Fruit fly (Drosophila melanogaster) whole organism, prepupa: ENCODE data around the gene CG31872.

Experiments
- CG11294 ChIP-seq: fragments of 200-800 bp; sonication (Bioruptor generic); IDR thresholded peaks from 2 replicates; pipeline ENCODE4 v1.3.6; 2022; ENCODE audit warnings: missing biosample characterization, missing genetic modification characterization
- CG15336 ChIP-seq: fragments of 200-800 bp; sonication (Bioruptor generic); IDR thresholded peaks from 2 replicates; pipeline ENCODE4 v1.3.6; 2022; ENCODE audit warnings: missing biosample characterization, missing genetic modification characterization
- CG16779 ChIP-seq: fragments of 200-800 bp; sonication (Bioruptor generic); optimal IDR thresholded peaks from 3 replicates; lab custom pipeline; 2017; ENCODE audit warnings: missing biosample characterization, mild to moderate bottlenecking, missing genetic modification characterization
- CG31627 ChIP-seq: fragments of 200-800 bp; sonication (Bioruptor generic); optimal IDR thresholded peaks from 3 replicates; lab custom pipeline; 2016; ENCODE audit warnings: missing biosample characterization, missing genetic modification characterization
- CG34406 ChIP-seq: fragments of 200-800 bp; sonication (Bioruptor generic); optimal IDR thresholded peaks from 3 replicates; lab custom pipeline; 2016; ENCODE audit warnings: missing biosample characterization, missing genetic modification characterization
- CG3919 ChIP-seq: fragments of 200-800 bp; sonication (Bioruptor generic); optimal IDR thresholded peaks from 3 replicates; lab custom pipeline; 2016; ENCODE audit warnings: missing biosample characterization, missing genetic modification characterization
- CG6276 ChIP-seq: fragments of 200-800 bp; sonication (Bioruptor generic); optimal IDR thresholded peaks from 2 replicates; lab custom pipeline; 2017; ENCODE audit warnings: missing biosample characterization, mild to moderate bottlenecking, missing genetic modification characterization
- CG6792 ChIP-seq: fragments of 200-800 bp; sonication (Bioruptor generic); optimal IDR thresholded peaks from 3 replicates; lab custom pipeline; 2016; ENCODE audit warnings: missing biosample characterization, missing genetic modification characterization
- CG6808 ChIP-seq: fragments of 200-800 bp; sonication (Bioruptor generic); optimal IDR thresholded peaks from 3 replicates; lab custom pipeline; 2017; ENCODE audit warnings: missing biosample characterization, missing genetic modification characterization, mild to moderate bottlenecking, moderate library complexity, missing genetic modification reagents
- CG6854 ChIP-seq: fragments of 200-800 bp; sonication (Bioruptor generic); optimal IDR thresholded peaks from 2 replicates; lab custom pipeline; 2017; ENCODE audit warnings: missing biosample characterization, mild to moderate bottlenecking, missing genetic modification characterization
- CG8119 ChIP-seq: fragments of 200-800 bp; sonication (Bioruptor generic); IDR thresholded peaks from 3 replicates; pipeline ENCODE4 v1.3.6; 2022; ENCODE audit warnings: missing biosample characterization, missing genetic modification characterization
- CG8319 ChIP-seq: fragments of 200-800 bp; sonication (Bioruptor generic); optimal IDR thresholded peaks from 3 replicates; lab custom pipeline; 2016; ENCODE audit warnings: missing biosample characterization, missing genetic modification characterization
- CG8632 ChIP-seq: fragments of 200-800 bp; sonication (Bioruptor generic); optimal IDR thresholded peaks from 3 replicates; lab custom pipeline; 2016; ENCODE audit warnings: missing biosample characterization, missing genetic modification characterization
- Eip75B ChIP-seq: fragments of 200-800 bp; sonication (Bioruptor generic); optimal IDR thresholded peaks from 3 replicates; lab custom pipeline; 2016; ENCODE audit warnings: missing biosample characterization, missing genetic modification characterization
- Eip78C ChIP-seq: fragments of 200-800 bp; sonication (Bioruptor generic); peaks from one replicate; lab custom pipeline; 2016; ENCODE audit warnings: missing biosample characterization, missing genetic modification characterization
- Eip93F ChIP-seq: fragments of 200-800 bp; sonication (Bioruptor generic); optimal IDR thresholded peaks from 2 replicates; lab custom pipeline; 2016; ENCODE audit warnings: missing biosample characterization, mild to moderate bottlenecking, missing genetic modification characterization
- Ets21C ChIP-seq: fragments of 200-800 bp; sonication (Bioruptor generic); optimal IDR thresholded peaks from 3 replicates; lab custom pipeline; 2016; ENCODE audit warnings: missing biosample characterization, missing genetic modification characterization
- Ets96B ChIP-seq: fragments of 200-800 bp; optimal IDR thresholded peaks from 2 replicates; lab custom pipeline; 2019; ENCODE audit warnings: missing biosample characterization, mild to moderate bottlenecking, missing genetic modification characterization, moderate library complexity
- Gug ChIP-seq: fragments of 200-800 bp; sonication (Bioruptor generic); IDR thresholded peaks from 2 replicates; pipeline ENCODE4 v1.3.6; 2022; ENCODE audit warnings: missing biosample characterization, missing genetic modification characterization
- Hr38 ChIP-seq: sonication (Bioruptor generic); optimal IDR thresholded peaks from 2 replicates; lab custom pipeline; 2016; ENCODE audit warnings: missing biosample characterization, missing genetic modification characterization
- Hr39 ChIP-seq: fragments of 200-800 bp; sonication (Bioruptor generic); optimal IDR thresholded peaks from 2 replicates; lab custom pipeline; 2016; ENCODE audit warnings: missing biosample characterization, missing genetic modification characterization
- Lpt ChIP-seq: fragments of 200-800 bp; sonication (Bioruptor generic); optimal IDR thresholded peaks from 3 replicates; lab custom pipeline; 2016; ENCODE audit warnings: missing biosample characterization, missing genetic modification characterization
- OdsH ChIP-seq: fragments of 200-800 bp; sonication (Bioruptor generic); optimal IDR thresholded peaks from 3 replicates; lab custom pipeline; 2016; ENCODE audit warnings: missing biosample characterization, missing genetic modification characterization
- Sox15 ChIP-seq: fragments of 200-800 bp; sonication (Bioruptor generic); optimal IDR thresholded peaks from 3 replicates; lab custom pipeline; 2016; ENCODE audit warnings: missing biosample characterization, missing genetic modification characterization
- acj6 ChIP-seq: fragments of 200-800 bp; sonication (Bioruptor generic); optimal IDR thresholded peaks from 3 replicates; lab custom pipeline; 2016; ENCODE audit warnings: missing biosample characterization, missing genetic modification characterization
- cyc ChIP-seq: fragments of 200-800 bp; sonication (Bioruptor generic); optimal IDR thresholded peaks from 3 replicates; lab custom pipeline; 2016; ENCODE audit warnings: missing biosample characterization, missing genetic modification characterization
- dac ChIP-seq: fragments of 200-800 bp; sonication (Bioruptor generic); optimal IDR thresholded peaks from 2 replicates; lab custom pipeline; 2017; ENCODE audit warnings: missing biosample characterization, mild to moderate bottlenecking, missing genetic modification characterization
- dsx ChIP-seq: fragments of 200-800 bp; optimal IDR thresholded peaks from 3 replicates; lab custom pipeline; 2019; ENCODE audit warnings: missing biosample characterization, mild to moderate bottlenecking, missing genetic modification characterization, moderate library complexity; ENCODE audit not compliant: poor library complexity, severe bottlenecking
- eg ChIP-seq: fragments of 200-800 bp; sonication (Bioruptor generic); IDR thresholded peaks from 3 replicates; pipeline ENCODE4 v1.3.6; 2022; ENCODE audit warnings: missing biosample characterization, missing genetic modification characterization
- fd59A ChIP-seq: fragments of 200-800 bp; sonication (Bioruptor generic); optimal IDR thresholded peaks from 2 replicates; lab custom pipeline; 2017; ENCODE audit warnings: missing biosample characterization, mild to moderate bottlenecking, missing genetic modification characterization, missing genetic modification reagents
- fd85E ChIP-seq: fragments of 200-800 bp; sonication (Bioruptor generic); optimal IDR thresholded peaks from 3 replicates; lab custom pipeline; 2016; ENCODE audit warnings: missing biosample characterization, missing genetic modification characterization
- lz ChIP-seq: fragments of 200-800 bp; sonication (Bioruptor generic); optimal IDR thresholded peaks from 3 replicates; lab custom pipeline; 2016; ENCODE audit warnings: missing biosample characterization, missing genetic modification characterization
- pdm3 ChIP-seq: fragments of 200-800 bp; sonication (Bioruptor generic); optimal IDR thresholded peaks from 3 replicates; lab custom pipeline; 2016; ENCODE audit warnings: missing biosample characterization, missing genetic modification characterization
- salr ChIP-seq, 2 experiments: fragments of 200-800 bp; sonication (Bioruptor generic); optimal IDR thresholded peaks; 3 replicates each; lab custom pipeline; 2016 to 2018; ENCODE audit warnings: missing biosample characterization in 2 of 2, missing genetic modification characterization in 2 of 2, mild to moderate bottlenecking in 1 of 2
- spab ChIP-seq: fragments of 200-800 bp; sonication (Bioruptor generic); optimal IDR thresholded peaks from 2 replicates; lab custom pipeline; 2017; ENCODE audit warnings: missing biosample characterization, mild to moderate bottlenecking, missing genetic modification characterization, missing genetic modification reagents
- svp ChIP-seq: fragments of 200-800 bp; sonication (Bioruptor generic); peaks from one replicate; lab custom pipeline; 2016; ENCODE audit warnings: missing biosample characterization, missing genetic modification characterization
- topi ChIP-seq: fragments of 200-800 bp; sonication (Bioruptor generic); optimal IDR thresholded peaks from 3 replicates; lab custom pipeline; 2016; ENCODE audit warnings: missing biosample characterization, missing genetic modification characterization

Gene CG31872

DNA sequence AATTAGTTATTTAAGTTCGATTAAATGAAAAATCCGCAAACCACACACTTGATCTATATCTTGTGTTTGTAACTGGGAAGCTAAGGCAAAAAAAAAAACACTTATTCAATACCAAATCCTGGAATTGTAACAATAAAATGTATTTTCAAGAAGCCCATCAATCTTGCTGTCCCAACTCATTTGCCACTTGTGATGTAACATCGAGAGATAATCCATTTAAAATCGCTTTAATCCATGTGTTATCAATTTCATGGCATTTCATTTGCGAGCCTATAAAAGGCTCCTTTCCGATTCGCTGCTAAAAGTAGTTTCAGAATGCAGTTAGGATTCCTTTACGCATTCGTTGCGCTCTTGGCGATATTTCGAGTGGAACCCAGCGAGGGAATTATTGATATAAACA lies at the start of gene CG31872:
Gene CG31872 (plus strand): TSS at position 301 of the 400 bp plus-strand sequence.
- TF ChIP-seq dac (GFP tag; lab: Kevin White, UChicago) (no peak), cyc (GFP tag; lab: Kevin White, UChicago) (no peak), Gug (GFP tag; lab: Robert Waterston, UW) (no peak), fd85E (no peak), Eip78C (GFP tag; lab: Kevin White, UChicago) (no peak), acj6 (GFP tag; lab: Kevin White, UChicago) (no peak), Eip93F (GFP tag; lab: Kevin White, UChicago) (no peak), CG16779 (tag; lab: Kevin White, UChicago) (no peak), CG3919 (no peak), pdm3 (GFP tag; lab: Kevin White, UChicago) (no peak), CG6276 (GFP tag; lab: Kevin White, UChicago) (no peak), svp (GFP tag; lab: Kevin White, UChicago) (no peak), spab (GFP tag; lab: Kevin White, UChicago) (no peak), fd59A (GFP tag; lab: Kevin White, UChicago) (no peak), CG8632 (GFP tag; lab: Kevin White, UChicago) (no peak)

- TF ChIP-seq Hr39 (no peak), CG6792 (no peak), dac (GFP tag; lab: Kevin White, UChicago) (no peak), CG8119 (GFP tag; lab: Robert Waterston, UW) (no peak), salr (GFP tag; optimal IDR thresholded peaks at IDR 0.05; lab: Kevin White, UChicago) (no peak), CG34406 (no peak), CG8319 (GFP tag; lab: Kevin White, UChicago) (no peak), CG6854 (GFP tag; lab: Kevin White, UChicago) (no peak)
Observed at dm6 chr2L:10603604-10604003, 36.1 kb upstream of the CG31872 start.

DNA sequence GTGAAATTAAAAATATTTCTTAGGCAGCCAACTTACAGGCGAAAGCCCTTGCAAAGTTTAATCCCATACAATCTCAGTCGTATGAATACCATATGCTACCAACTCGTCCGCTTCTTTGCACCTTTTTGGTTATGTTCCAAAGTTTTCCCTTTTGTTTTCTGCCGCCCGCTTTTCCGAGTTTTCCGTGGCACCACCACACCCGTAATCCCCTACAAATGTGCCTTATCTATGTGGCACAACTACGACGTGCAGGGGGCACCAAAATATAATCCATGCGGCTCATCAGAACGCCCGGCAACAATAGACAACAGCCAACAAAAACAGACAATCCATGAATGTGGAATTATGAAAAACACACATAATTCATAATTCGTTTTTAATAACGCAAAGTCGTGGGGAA lies 32.0 kb upstream of the CG31872 start:
- no peak for TF ChIP-seq CG15336 (GFP tag; lab: Robert Waterston, UW)
- TF ChIP-seq CG6276 (GFP tag; lab: Kevin White, UChicago) = no peak
- TF ChIP-seq CG31627 (GFP tag; lab: Kevin White, UChicago) = no peak
- no peak for TF ChIP-seq Ets96B (tag; lab: Kevin White, UChicago)
- TF ChIP-seq CG6792 = no peak
- no peak for TF ChIP-seq dsx
- TF ChIP-seq lz (GFP tag; lab: Kevin White, UChicago) = no peak
- TF ChIP-seq CG3919 = no peak
- no peak for TF ChIP-seq acj6 (GFP tag; lab: Kevin White, UChicago)

DNA sequence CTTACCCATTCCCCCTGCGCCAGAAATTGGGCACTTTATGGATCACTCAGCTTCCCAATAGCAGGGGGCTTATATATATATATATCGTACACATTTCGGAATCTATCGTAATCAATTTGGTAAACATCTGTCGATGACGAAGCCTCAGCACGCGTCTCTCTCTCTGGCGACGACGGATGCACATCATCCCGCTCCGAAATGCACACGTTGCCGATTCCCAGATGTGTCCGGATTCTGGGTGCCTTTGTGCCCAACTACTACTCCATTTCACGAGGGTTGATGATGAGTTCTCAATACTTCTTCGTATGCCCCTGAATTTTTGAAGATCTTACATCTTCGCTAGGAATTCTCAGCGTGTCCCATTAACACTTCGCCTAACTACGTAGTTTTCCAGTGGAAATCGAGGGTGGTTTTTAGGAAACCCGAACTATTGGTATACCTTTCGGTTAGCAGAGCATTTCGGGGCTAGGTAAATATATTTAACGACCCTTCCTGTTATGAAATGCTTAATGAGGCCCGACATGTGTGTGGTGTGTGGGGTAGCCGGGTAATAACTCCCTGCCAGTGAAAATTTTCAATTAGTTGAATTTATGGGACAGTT lies 31.0 kb upstream of the CG31872 start:
- no peak for TF ChIP-seq fd59A (GFP tag; lab: Kevin White, UChicago)
- no peak for TF ChIP-seq cyc (GFP tag; lab: Kevin White, UChicago)
- TF ChIP-seq OdsH (GFP tag; lab: Kevin White, UChicago) = no peak
- no peak for TF ChIP-seq CG15336 (GFP tag; lab: Robert Waterston, UW)
- no peak for TF ChIP-seq CG8319 (GFP tag; lab: Kevin White, UChicago)
- no peak for TF ChIP-seq acj6 (GFP tag; lab: Kevin White, UChicago)
- no peak for TF ChIP-seq Ets96B (tag; lab: Kevin White, UChicago)
- no peak for TF ChIP-seq CG6792
- TF ChIP-seq Lpt (GFP tag; lab: Kevin White, UChicago) = no peak
- no peak for TF ChIP-seq Hr38 (GFP tag; lab: Kevin White, UChicago)
- no peak for TF ChIP-seq CG6808 (GFP tag; lab: Kevin White, UChicago)
- TF ChIP-seq topi (GFP tag; lab: Kevin White, UChicago) = no peak
- TF ChIP-seq eg = no peak
- TF ChIP-seq pdm3 (GFP tag; lab: Kevin White, UChicago) = no peak
- TF ChIP-seq Sox15 = no peak
- no peak for TF ChIP-seq Eip78C (GFP tag; lab: Kevin White, UChicago)
- TF ChIP-seq CG11294 (GFP tag; lab: Robert Waterston, UW) = no peak
- no peak for TF ChIP-seq Eip75B (GFP tag; lab: Kevin White, UChicago)
- no peak for TF ChIP-seq Ets21C (GFP tag; lab: Kevin White, UChicago)
